Worm (Caenorhabditis elegans): ENCODE results near the gene F18A1.7.

DNA sequence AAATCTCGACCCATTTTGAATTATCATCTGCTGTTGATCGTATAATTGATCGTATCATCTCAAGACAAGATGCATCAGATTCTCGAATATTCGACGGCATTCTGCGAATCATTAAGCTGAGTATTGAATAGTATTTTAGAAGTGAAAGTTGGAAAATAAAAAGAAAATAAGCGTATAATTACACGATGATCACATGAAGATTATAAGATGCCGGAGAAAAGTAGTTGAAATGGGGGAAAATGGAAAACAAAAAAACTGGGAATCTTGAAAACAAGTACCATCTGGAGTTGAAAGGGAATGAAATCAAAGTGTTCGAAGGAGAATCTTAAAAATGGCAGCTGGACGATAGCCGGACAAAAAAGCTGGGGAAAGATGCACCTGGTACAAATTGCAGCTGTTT, 43.1 kb downstream of the F18A1.7 start, which contains the start of gene R07G3.8:
- TF ChIP-seq sea-1 (GFP tag; conservative IDR thresholded peaks at IDR 0.05) (no peak), F13C5.2 (tag; optimal IDR thresholded peaks at IDR 0.05) (no peak), ceh-13 (GFP tag; optimal IDR thresholded peaks at IDR 0.05) (no peak), B0310.2 (tag; optimal IDR thresholded peaks at IDR 0.05) (no peak), tbx-11 (GFP tag; IDR thresholded peaks at IDR 0.05) (no peak)
